Worm (Caenorhabditis elegans): ENCODE data around the gene set-19.

set-19 gene

ce11 chrX:5628432-5628977, 51.5 kb downstream of the set-19 start:
- TF ChIP-seq ztf-23 (GFP tag; IDR thresholded peaks at IDR 0.05): no peak
- TF ChIP-seq ztf-29 (GFP tag; IDR thresholded peaks at IDR 0.05): no peak
- no peak for TF ChIP-seq flt-1 (GFP tag; IDR thresholded peaks at IDR 0.05)
- TF ChIP-seq T22C8.4 (GFP tag; IDR thresholded peaks at IDR 0.05): no peak
- TF ChIP-seq med-1 (GFP tag; optimal IDR thresholded peaks at IDR 0.05; ENCODE audit: insufficient read depth): no peak
- no peak for TF ChIP-seq klf-2 (GFP tag; conservative IDR thresholded peaks at IDR 0.05)
- no peak for TF ChIP-seq cog-1 (tag; optimal IDR thresholded peaks at IDR 0.05)
- TF ChIP-seq ref-1 (GFP tag; conservative IDR thresholded peaks at IDR 0.05): no peak
- TF ChIP-seq tab-1 (GFP tag; IDR thresholded peaks at IDR 0.05): no peak

Data from whole organism, midembryonic.